Worm (Caenorhabditis elegans): ENCODE measurements around the gene ZK856.16.

- TF ChIP-seq pag-3 (tag; optimal IDR thresholded peaks at IDR 0.05; ENCODE audit: borderline replicate concordance) (no peak), pha-4 (tag; optimal IDR thresholded peaks at IDR 0.05) (no peak), ceh-31 (tag; optimal IDR thresholded peaks at IDR 0.05) (no peak), ama-1 (optimal IDR thresholded peaks at IDR 0.05) (no peak), unc-3 (GFP tag; conservative IDR thresholded peaks at IDR 0.05) (no peak), unc-3 (tag; optimal IDR thresholded peaks at IDR 0.05) (no peak), eyg-1 (tag; optimal IDR thresholded peaks at IDR 0.05) (no peak), syd-9 (tag; optimal IDR thresholded peaks at IDR 0.05) (no peak), fkh-10 (GFP tag; optimal IDR thresholded peaks at IDR 0.05) (no peak), nhr-11 (tag; optimal IDR thresholded peaks at IDR 0.05) (no peak), K09A11.1 (tag; optimal IDR thresholded peaks at IDR 0.05; ENCODE audit: insufficient read depth) (no peak), ceh-6 (GFP tag; optimal IDR thresholded peaks at IDR 0.05) (no peak), ceh-2 (tag; optimal IDR thresholded peaks at IDR 0.05) (no peak), pros-1 (tag; optimal IDR thresholded peaks at IDR 0.05) (no peak), elt-4 (tag; optimal IDR thresholded peaks at IDR 0.05) (no peak)
Measured at ce11 chrV:10222007-10222406, 16.6 kb upstream of the ZK856.16 start, which contains the start of gene C12D8.20.
